Fruit fly (Drosophila melanogaster) whole organism, embryonic: ENCODE results near the gene Oatp33Eb.

Source experiments
- Atf6 ChIP-seq: fragments of 200-800 bp; sonication (Bioruptor generic); IDR thresholded peaks from 2 replicates; pipeline ENCODE4 v1.3.6; 2022; ENCODE audit warnings: missing biosample characterization, missing genetic modification characterization
- Bgb ChIP-seq: fragments of 200-800 bp; sonication (Bioruptor generic); IDR thresholded peaks from 2 replicates; pipeline ENCODE4 v1.3.6; 2022; ENCODE audit warnings: missing biosample characterization, missing genetic modification characterization; ENCODE audit not compliant: partially characterized antibody
- CG10462 ChIP-seq: fragments of 200-800 bp; sonication (Bioruptor generic); optimal IDR thresholded peaks from 2 replicates; lab custom pipeline; 2016; ENCODE audit warnings: missing biosample characterization, missing genetic modification characterization
- CG10654 ChIP-seq: fragments of 200-800 bp; sonication (Bioruptor generic); optimal IDR thresholded peaks from 2 replicates; lab custom pipeline; 2016; ENCODE audit warnings: missing biosample characterization, missing genetic modification characterization
- CG12299 ChIP-seq: fragments of 200-800 bp; sonication (Bioruptor generic); optimal IDR thresholded peaks from 2 replicates; lab custom pipeline; 2018; ENCODE audit warnings: missing biosample characterization, mild to moderate bottlenecking, missing genetic modification characterization
- CG13424 ChIP-seq: fragments of 200-800 bp; sonication (Bioruptor generic); optimal IDR thresholded peaks from 2 replicates; lab custom pipeline; 2019; ENCODE audit warnings: missing biosample characterization, mild to moderate bottlenecking, missing genetic modification characterization, moderate library complexity
- CG13894 ChIP-seq: fragments of 200-800 bp; sonication (Bioruptor generic); optimal IDR thresholded peaks from 3 replicates; lab custom pipeline; 2018; ENCODE audit warnings: missing biosample characterization, mild to moderate bottlenecking, missing genetic modification characterization, moderate library complexity
- CG1529 ChIP-seq: fragments of 200-800 bp; sonication (Bioruptor generic); optimal IDR thresholded peaks from 3 replicates; lab custom pipeline; 2018; ENCODE audit warnings: missing biosample characterization, missing genetic modification characterization
- CG15514 ChIP-seq: fragments of 200-800 bp; sonication (Bioruptor generic); optimal IDR thresholded peaks from 3 replicates; lab custom pipeline; 2017; ENCODE audit warnings: missing biosample characterization, missing genetic modification characterization, mild to moderate bottlenecking, moderate library complexity, missing genetic modification reagents
- CG17361 ChIP-seq: fragments of 200-800 bp; sonication (Bioruptor generic); IDR thresholded peaks from 3 replicates; pipeline ENCODE4 v1.3.6; 2022; ENCODE audit warnings: missing biosample characterization, missing genetic modification characterization
- CG17829 ChIP-seq: fragments of 200-800 bp; optimal IDR thresholded peaks from 2 replicates; lab custom pipeline; 2019; ENCODE audit warnings: missing biosample characterization, mild to moderate bottlenecking, missing genetic modification characterization, moderate library complexity
- CG2202 ChIP-seq: fragments of 200-800 bp; sonication (Bioruptor generic); optimal IDR thresholded peaks from 2 replicates; lab custom pipeline; 2018; ENCODE audit warnings: missing biosample characterization, mild to moderate bottlenecking, missing genetic modification characterization
- CG31388 ChIP-seq: fragments of 200-800 bp; sonication (Bioruptor generic); optimal IDR thresholded peaks from 2 replicates; lab custom pipeline; 2016; ENCODE audit warnings: missing biosample characterization, missing genetic modification characterization
- CG4360 ChIP-seq: fragments of 200-800 bp; sonication (Bioruptor generic); IDR thresholded peaks from 2 replicates; pipeline ENCODE4 v1.3.6; 2022; ENCODE audit warnings: missing biosample characterization, missing genetic modification characterization
- CG6791 ChIP-seq: fragments of 200-800 bp; sonication (Bioruptor generic); IDR thresholded peaks from 3 replicates; pipeline ENCODE4 v1.3.6; 2022; ENCODE audit warnings: missing biosample characterization, missing genetic modification characterization; ENCODE audit not compliant: partially characterized antibody
- CG8290 ChIP-seq, 3 experiments: fragments of 200-800 bp; sonication (Bioruptor generic); optimal IDR thresholded peaks; 2 replicates each; lab custom pipeline; 2016 to 2019; ENCODE audit warnings: missing biosample characterization in 3 of 3, missing genetic modification characterization in 3 of 3, mild to moderate bottlenecking in 2 of 3, moderate library complexity in 1 of 3
- CG9797 ChIP-seq: fragments of 200-800 bp; sonication (Bioruptor generic); optimal IDR thresholded peaks from 3 replicates; lab custom pipeline; 2018; ENCODE audit warnings: missing biosample characterization, mild to moderate bottlenecking, missing genetic modification characterization
- Ets97D ChIP-seq: fragments of 200-800 bp; sonication (Bioruptor generic); optimal IDR thresholded peaks from 3 replicates; lab custom pipeline; 2016; ENCODE audit warnings: missing biosample characterization, missing genetic modification characterization
- HLH4C ChIP-seq: fragments of 200-800 bp; sonication (Bioruptor generic); IDR thresholded peaks from 3 replicates; pipeline ENCODE4 v1.3.6; 2022; ENCODE audit warnings: missing biosample characterization, missing genetic modification characterization; ENCODE audit not compliant: partially characterized antibody
- HLHmδ ChIP-seq: fragments of 200-800 bp; sonication (Bioruptor generic); optimal IDR thresholded peaks from 2 replicates; lab custom pipeline; 2018; ENCODE audit warnings: missing biosample characterization, mild to moderate bottlenecking, missing genetic modification characterization, moderate library complexity
- Hmx ChIP-seq: fragments of 200-800 bp; sonication (Bioruptor generic); optimal IDR thresholded peaks from 2 replicates; lab custom pipeline; 2016; ENCODE audit warnings: missing biosample characterization, missing genetic modification characterization
- MTF-1 ChIP-seq: fragments of 200-800 bp; sonication (Bioruptor generic); optimal IDR thresholded peaks from 2 replicates; lab custom pipeline; 2018; ENCODE audit warnings: missing biosample characterization, mild to moderate bottlenecking, missing genetic modification characterization, borderline replicate concordance
- Max ChIP-seq: fragments of 200-800 bp; sonication (Bioruptor generic); optimal IDR thresholded peaks from 2 replicates; lab custom pipeline; 2016; ENCODE audit warnings: missing biosample characterization, mild to moderate bottlenecking, missing genetic modification characterization
- Med ChIP-seq: fragments of 200-800 bp; sonication (Bioruptor generic); peaks from one replicate; lab custom pipeline; 2016; ENCODE audit warnings: missing biosample characterization, missing genetic modification characterization, mild to moderate bottlenecking, inconsistent platforms, moderate library complexity
- Sry-β ChIP-seq: fragments of 200-800 bp; sonication (Bioruptor generic); optimal IDR thresholded peaks from 2 replicates; lab custom pipeline; 2018; ENCODE audit warnings: missing biosample characterization, mild to moderate bottlenecking, missing genetic modification characterization, moderate library complexity
- Stat92E ChIP-seq, 3 experiments: fragments of >200 bp in 2 of 3; fragments of 200-800 bp in 1 of 3; sonication (Bioruptor generic) in 1 of 3; optimal IDR thresholded peaks; 2 replicates each; lab custom pipeline; 2017 to 2019; ENCODE audit warnings: missing biosample characterization in 3 of 3, missing genetic modification characterization in 3 of 3, mild to moderate bottlenecking in 1 of 3, moderate library complexity in 1 of 3
- Trl ChIP-seq, 3 experiments: fragments of >200 bp in 2 of 3; fragments of 200-800 bp in 1 of 3; sonication (Bioruptor generic) in 1 of 3; optimal IDR thresholded peaks; 2 replicates in 1 of 3; 3 replicates in 2 of 3; lab custom pipeline; 2016 to 2017; ENCODE audit warnings: missing biosample characterization in 1 of 3, missing genetic modification characterization in 1 of 3
- YL-1 ChIP-seq: fragments of 200-800 bp; sonication (Bioruptor generic); optimal IDR thresholded peaks from 3 replicates; lab custom pipeline; 2017; ENCODE audit warnings: missing biosample characterization, mild to moderate bottlenecking, missing genetic modification characterization
- abd-A ChIP-seq: fragments of 200-800 bp; sonication (Bioruptor generic); optimal IDR thresholded peaks from 3 replicates; lab custom pipeline; 2019; ENCODE audit warnings: missing biosample characterization, mild to moderate bottlenecking, missing genetic modification characterization, moderate library complexity
- cg ChIP-seq: fragments of 200-800 bp; sonication (Bioruptor generic); optimal IDR thresholded peaks from 3 replicates; lab custom pipeline; 2019; ENCODE audit warnings: missing biosample characterization, mild to moderate bottlenecking, missing genetic modification characterization, moderate library complexity
- chinmo ChIP-seq: fragments of 200-800 bp; sonication (Bioruptor generic); IDR thresholded peaks from 4 replicates; pipeline ENCODE4 v1.3.6; 2022; ENCODE audit warnings: missing biosample characterization, missing genetic modification characterization; ENCODE audit not compliant: partially characterized antibody
- crol ChIP-seq: fragments of 200-800 bp; sonication (Bioruptor generic); IDR thresholded peaks from 2 replicates; pipeline ENCODE4 v1.3.6; 2022; ENCODE audit warnings: missing biosample characterization, missing genetic modification characterization
- crp ChIP-seq, 2 experiments: fragments of 200-800 bp; sonication (Bioruptor generic); optimal IDR thresholded peaks; 2 replicates in 1 of 2; 3 replicates in 1 of 2; lab custom pipeline; 2017; ENCODE audit warnings: missing biosample characterization in 2 of 2, missing genetic modification characterization in 2 of 2, mild to moderate bottlenecking in 1 of 2, moderate library complexity in 1 of 2
- dm ChIP-seq: fragments of 200-800 bp; sonication (Bioruptor generic); optimal IDR thresholded peaks from 3 replicates; lab custom pipeline; 2016; ENCODE audit warnings: missing biosample characterization, missing genetic modification characterization
- ftz-f1 ChIP-seq: fragments of 200-800 bp; sonication (Bioruptor generic); optimal IDR thresholded peaks from 2 replicates; lab custom pipeline; 2016; ENCODE audit warnings: missing biosample characterization, missing genetic modification characterization
- gfzf ChIP-seq: fragments of 200-800 bp; sonication (Bioruptor generic); optimal IDR thresholded peaks from 2 replicates; lab custom pipeline; 2016; ENCODE audit warnings: missing biosample characterization, mild to moderate bottlenecking, missing genetic modification characterization, moderate library complexity
- hbn ChIP-seq: fragments of 200-800 bp; sonication (Bioruptor generic); IDR thresholded peaks from 2 replicates; pipeline ENCODE4 v1.3.6; 2022; ENCODE audit warnings: missing biosample characterization, missing genetic modification characterization; ENCODE audit not compliant: partially characterized antibody
- kah ChIP-seq: fragments of 200-800 bp; sonication (Bioruptor generic); optimal IDR thresholded peaks from 2 replicates; lab custom pipeline; 2018; ENCODE audit warnings: missing biosample characterization, mild to moderate bottlenecking, missing genetic modification characterization
- otp ChIP-seq: fragments of 200-800 bp; sonication (Bioruptor generic); IDR thresholded peaks from 3 replicates; pipeline ENCODE4, ENCODE4 v1.3.6; 2022; ENCODE audit warnings: missing biosample characterization, missing genetic modification characterization
- run ChIP-seq: fragments of 200-800 bp; sonication (Bioruptor generic); optimal IDR thresholded peaks from 3 replicates; lab custom pipeline; 2018; ENCODE audit warnings: missing biosample characterization, mild to moderate bottlenecking, missing genetic modification characterization
- scrt ChIP-seq: fragments of 200-800 bp; sonication (Bioruptor generic); optimal IDR thresholded peaks from 2 replicates; lab custom pipeline; 2018; ENCODE audit warnings: missing biosample characterization, mild to moderate bottlenecking, missing genetic modification characterization, moderate library complexity
- sd ChIP-seq: fragments of 200-800 bp; sonication (Bioruptor generic); optimal IDR thresholded peaks from 3 replicates; lab custom pipeline; 2018; ENCODE audit warnings: missing biosample characterization, mild to moderate bottlenecking, missing genetic modification characterization, moderate library complexity
- sna ChIP-seq: fragments of 200-800 bp; sonication (Bioruptor generic); IDR thresholded peaks from 2 replicates; pipeline ENCODE4 v1.3.6; 2022; ENCODE audit warnings: missing biosample characterization, missing genetic modification characterization; ENCODE audit not compliant: partially characterized antibody
- tna ChIP-seq: fragments of 200-800 bp; sonication (Bioruptor generic); IDR thresholded peaks from 2 replicates; pipeline ENCODE4 v1.3.6; 2022; ENCODE audit warnings: missing biosample characterization, missing genetic modification characterization; ENCODE audit not compliant: partially characterized antibody

The Oatp33Eb gene

dm6 chr2L:12433712-12434534, 14.4 kb upstream of the Oatp33Eb start, which contains the start of gene eRF3 (continued):
- no peak for TF ChIP-seq abd-A (tag; lab: Kevin White, UChicago)
- peak; percentile 74 for TF ChIP-seq Med
- TF ChIP-seq run (tag; lab: Kevin White, UChicago) = no peak
- TF ChIP-seq CG10462 = peak; percentile 0
- TF ChIP-seq tna (GFP tag; lab: Robert Waterston, UW) = no peak; the same call in 1 of the 2 replicates
- peak; percentile 75 for TF ChIP-seq Atf6
- peak; percentile 96 for TF ChIP-seq CG17361 (GFP tag; lab: Robert Waterston, UW)
- TF ChIP-seq CG13894 (tag; lab: Kevin White, UChicago) = peak; percentile 70
- TF ChIP-seq CG2202 = peak; percentile 31
- TF ChIP-seq CG31388 (GFP tag; lab: Kevin White, UChicago) = peak; percentile 18
- TF ChIP-seq HLH4C (GFP tag; lab: Robert Waterston, UW) = 0 out of 3 replicates have a peak, but pooled peaks have one; percentile 42
- no peak for TF ChIP-seq hbn (GFP tag; lab: Robert Waterston, UW)
- TF ChIP-seq Max = peak; percentile 48

DNA sequence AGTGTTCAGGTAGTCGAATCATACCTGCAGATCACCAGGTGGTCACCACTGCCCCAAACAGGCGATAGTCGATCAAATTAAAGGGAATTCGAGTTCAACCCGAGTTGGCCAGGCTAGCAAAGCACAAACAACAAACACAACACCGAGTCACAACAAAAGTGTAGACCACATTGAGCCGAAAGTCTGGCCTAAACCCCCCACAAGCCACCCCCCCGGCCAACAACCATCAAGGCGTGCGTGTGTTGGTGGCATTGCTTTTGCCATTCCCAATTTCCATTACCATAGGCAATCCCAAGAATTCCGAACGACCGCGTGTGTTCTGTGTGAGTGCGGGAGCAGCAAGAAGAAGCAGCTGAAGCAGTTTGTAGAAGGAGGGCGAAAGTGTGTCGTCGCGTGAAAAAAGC, 13.7 kb upstream of the Oatp33Eb start, which contains the start of gene SC35:
SC35 (minus strand) TSS at position 131 of the 404 bp plus-strand sequence.
- TF ChIP-seq dm (GFP tag; lab: Kevin White, UChicago) = peak; percentile 83
- no peak for TF ChIP-seq CG13424
- peak; percentile 86 for TF ChIP-seq sd (tag; lab: Kevin White, UChicago)
- TF ChIP-seq Sry-β (GFP tag; lab: Kevin White, UChicago) = peak; percentile 53
- TF ChIP-seq YL-1 = peak; percentile 75
- TF ChIP-seq crol = peak; percentile 95
- TF ChIP-seq crp (GFP tag; optimal IDR thresholded peaks at IDR 0.05; lab: Kevin White, UChicago) = peak in 1 of 2 experiments; percentile 67
- no peak for TF ChIP-seq sna
- no peak for TF ChIP-seq MTF-1 (GFP tag; lab: Kevin White, UChicago)
- peak; percentile 3 for TF ChIP-seq CG17829 (tag; lab: Kevin White, UChicago)
- TF ChIP-seq scrt (GFP tag; lab: Kevin White, UChicago) = no peak
- no peak for TF ChIP-seq CG31388 (GFP tag; lab: Kevin White, UChicago)
- peak; percentile 57 for TF ChIP-seq HLHmδ
- TF ChIP-seq ftz-f1 (GFP tag; lab: Kevin White, UChicago) = peak; percentile 50
- no peak for TF ChIP-seq CG1529
- peak; percentile 79; the same call in 1 of the 4 replicates for TF ChIP-seq chinmo (GFP tag; lab: Robert Waterston, UW)
- TF ChIP-seq Bgb (GFP tag; lab: Robert Waterston, UW) = 0 out of 2 replicates have a peak, but pooled peaks have one; percentile 23
- TF ChIP-seq CG9797 (GFP tag; lab: Kevin White, UChicago) = peak; percentile 19
- TF ChIP-seq CG12299 (tag; lab: Kevin White, UChicago) = no peak
- TF ChIP-seq Hmx (GFP tag; lab: Kevin White, UChicago) = no peak
- TF ChIP-seq gfzf (GFP tag; lab: Kevin White, UChicago) = peak; percentile 13
- TF ChIP-seq Ets97D (GFP tag; lab: Kevin White, UChicago) = peak; percentile 11
- TF ChIP-seq Med = peak; percentile 61
- peak; percentile 41 for TF ChIP-seq abd-A (tag; lab: Kevin White, UChicago)
- TF ChIP-seq cg (GFP tag; lab: Kevin White, UChicago) = peak; percentile 74
- no peak for TF ChIP-seq CG8290 (GFP tag; optimal IDR thresholded peaks at IDR 0.05; lab: Kevin White, UChicago)
- peak in 1 of 2 experiments; percentile 58 for TF ChIP-seq CG8290 (tag; optimal IDR thresholded peaks at IDR 0.05; lab: Kevin White, UChicago)
- TF ChIP-seq Trl (optimal IDR thresholded peaks at IDR 0.05; lab: Kevin White, UChicago) = no peak
- TF ChIP-seq Trl (GFP tag; optimal IDR thresholded peaks at IDR 0.05; lab: Kevin White, UChicago) = no peak
- peak; percentile 9; the same call in 1 of the 3 replicates for TF ChIP-seq CG6791
- TF ChIP-seq CG15514 (GFP tag; lab: Kevin White, UChicago) = peak; percentile 76
- TF ChIP-seq kah (GFP tag; lab: Kevin White, UChicago) = peak; percentile 7
- TF ChIP-seq CG4360 (GFP tag; lab: Robert Waterston, UW) = peak; percentile 61
- TF ChIP-seq CG10654 (GFP tag; lab: Kevin White, UChicago) = no peak
- peak in 1 of 3 experiments; percentile 14 for TF ChIP-seq Stat92E (GFP tag; optimal IDR thresholded peaks at IDR 0.05; lab: Kevin White, UChicago)
- 0 out of 3 replicates have a peak, but pooled peaks have one; percentile 0 for TF ChIP-seq otp (GFP tag; lab: Robert Waterston, UW)
